Worm (Caenorhabditis elegans) whole organism, L3 larva: ENCODE measurements around the gene ubc-15.

ENCODE experiments used
- R02D3.7 ChIP-seq: fragments of 150-350 bp; optimal IDR thresholded peaks from 2 replicates; lab custom pipeline; 2014; ENCODE audit warnings: missing biosample characterization, missing genetic modification characterization
- ZK546.5 ChIP-seq: sonication (generic microtip); optimal IDR thresholded peaks from 2 replicates; lab custom pipeline; 2017; ENCODE audit warnings: missing biosample characterization, missing genetic modification characterization
- aly-2 ChIP-seq: fragments of 150-350 bp; optimal IDR thresholded peaks from 2 replicates; lab custom pipeline; 2014; ENCODE audit warnings: missing biosample characterization, missing genetic modification characterization
- ama-1 ChIP-seq: fragments of 150-350 bp; optimal IDR thresholded peaks from 2 replicates; lab custom pipeline; 2018
- ceh-16 ChIP-seq: sonication (generic microtip); optimal IDR thresholded peaks from 2 replicates; lab custom pipeline; 2017; ENCODE audit warnings: missing biosample characterization, missing genetic modification characterization
- ceh-28 ChIP-seq: fragments of 150-350 bp; optimal IDR thresholded peaks from 2 replicates; lab custom pipeline; 2014; ENCODE audit warnings: missing biosample characterization, missing genetic modification reagents, missing genetic modification characterization
- ceh-82 ChIP-seq: fragments of 150-350 bp; optimal IDR thresholded peaks from 2 replicates; lab custom pipeline; 2014; ENCODE audit warnings: missing biosample characterization, missing genetic modification characterization
- daf-12 ChIP-seq: fragments of 150-350 bp; optimal IDR thresholded peaks from 2 replicates; lab custom pipeline; 2014; ENCODE audit warnings: missing biosample characterization, missing genetic modification reagents, missing genetic modification characterization
- egl-5 ChIP-seq: fragments of 150-350 bp; optimal IDR thresholded peaks from 2 replicates; lab custom pipeline; 2017; ENCODE audit warnings: missing biosample characterization, missing genetic modification reagents, missing genetic modification characterization, inconsistent platforms
- elt-1 ChIP-seq: fragments of 150-350 bp; optimal IDR thresholded peaks from 2 replicates; lab custom pipeline; 2014; ENCODE audit warnings: missing biosample characterization, missing genetic modification characterization
- elt-2 ChIP-seq: sonication (generic microtip); optimal IDR thresholded peaks from 2 replicates; lab custom pipeline; 2016; ENCODE audit warnings: missing genetic modification reagents, mild to moderate bottlenecking, missing genetic modification characterization, missing compliant biosample characterization
- fkh-10 ChIP-seq: sonication (generic microtip); optimal IDR thresholded peaks from 2 replicates; lab custom pipeline; 2017; ENCODE audit warnings: missing biosample characterization, missing genetic modification reagents, missing genetic modification characterization
- fkh-2 ChIP-seq: fragments of 150-350 bp; optimal IDR thresholded peaks from 2 replicates; lab custom pipeline; 2014; ENCODE audit warnings: missing biosample characterization, missing genetic modification reagents, missing genetic modification characterization
- fos-1 ChIP-seq: fragments of 150-350 bp; optimal IDR thresholded peaks from 2 replicates; lab custom pipeline; 2014; ENCODE audit warnings: missing biosample characterization, missing genetic modification characterization
- lsy-12 ChIP-seq: sonication (generic microtip); optimal IDR thresholded peaks from 2 replicates; lab custom pipeline; 2016; ENCODE audit warnings: mild to moderate bottlenecking, missing genetic modification characterization, missing compliant biosample characterization
- mdl-1 ChIP-seq: fragments of 150-350 bp; optimal IDR thresholded peaks from 2 replicates; lab custom pipeline; 2014; ENCODE audit warnings: missing biosample characterization, missing genetic modification characterization
- mml-1 ChIP-seq: fragments of 150-350 bp; sonication (generic microtip); optimal IDR thresholded peaks from 3 replicates; lab custom pipeline; 2014; ENCODE audit warnings: missing biosample characterization, missing genetic modification characterization
- nfya-1 ChIP-seq: sonication (generic microtip); optimal IDR thresholded peaks from 2 replicates; lab custom pipeline; 2017; ENCODE audit warnings: missing genetic modification characterization, mild to moderate bottlenecking, missing compliant biosample characterization, antibody characterized with exemption, moderate library complexity; ENCODE audit not compliant: insufficient read depth
- nhr-11 ChIP-seq: fragments of 150-350 bp; optimal IDR thresholded peaks from 2 replicates; lab custom pipeline; 2014; ENCODE audit warnings: missing biosample characterization, missing genetic modification characterization
- nhr-12 ChIP-seq: fragments of 150-350 bp; optimal IDR thresholded peaks from 2 replicates; lab custom pipeline; 2014; ENCODE audit warnings: missing biosample characterization, missing genetic modification characterization
- nhr-23 ChIP-seq: fragments of 150-350 bp; optimal IDR thresholded peaks from 2 replicates; lab custom pipeline; 2014; ENCODE audit warnings: missing biosample characterization, missing genetic modification reagents, missing genetic modification characterization
- nhr-28 ChIP-seq: fragments of 150-350 bp; optimal IDR thresholded peaks from 2 replicates; lab custom pipeline; 2014; ENCODE audit warnings: missing biosample characterization, missing genetic modification characterization
- nhr-43 ChIP-seq: sonication (generic microtip); optimal IDR thresholded peaks from 2 replicates; lab custom pipeline; 2016; ENCODE audit warnings: mild to moderate bottlenecking, missing genetic modification characterization, missing compliant biosample characterization; ENCODE audit not compliant: poor library complexity, severe bottlenecking
- nhr-67 ChIP-seq: fragments of 150-350 bp; optimal IDR thresholded peaks from 2 replicates; lab custom pipeline; 2014; ENCODE audit warnings: missing biosample characterization, missing genetic modification characterization
- nhr-77 ChIP-seq: fragments of 150-350 bp; optimal IDR thresholded peaks from 2 replicates; lab custom pipeline; 2014; ENCODE audit warnings: missing biosample characterization, missing genetic modification characterization
- pqm-1 ChIP-seq: fragments of 150-350 bp; optimal IDR thresholded peaks from 2 replicates; lab custom pipeline; 2017; ENCODE audit warnings: missing biosample characterization, missing genetic modification characterization, inconsistent platforms
- sea-2 ChIP-seq: fragments of 150-350 bp; sonication (generic microtip); optimal IDR thresholded peaks from 4 replicates; lab custom pipeline; 2014; ENCODE audit warnings: missing biosample characterization, missing genetic modification reagents, missing genetic modification characterization
- skn-1 ChIP-seq: fragments of 150-350 bp; optimal IDR thresholded peaks from 2 replicates; lab custom pipeline; 2014; ENCODE audit warnings: missing biosample characterization, missing genetic modification characterization
- snpc-4 ChIP-seq: fragments of 150-350 bp; optimal IDR thresholded peaks from 2 replicates; lab custom pipeline; 2014; ENCODE audit warnings: missing biosample characterization, missing genetic modification characterization
- tbx-2 ChIP-seq: sonication (generic microtip); optimal IDR thresholded peaks from 2 replicates; lab custom pipeline; 2016; ENCODE audit warnings: mild to moderate bottlenecking, missing genetic modification characterization, missing compliant biosample characterization
- zag-1 ChIP-seq: fragments of 150-350 bp; optimal IDR thresholded peaks from 2 replicates; lab custom pipeline; 2014; ENCODE audit warnings: missing biosample characterization, missing genetic modification characterization
- ztf-4 ChIP-seq: fragments of 150-350 bp; optimal IDR thresholded peaks from 2 replicates; lab custom pipeline; 2014; ENCODE audit warnings: missing biosample characterization, missing genetic modification characterization

ubc-15 gene

DNA sequence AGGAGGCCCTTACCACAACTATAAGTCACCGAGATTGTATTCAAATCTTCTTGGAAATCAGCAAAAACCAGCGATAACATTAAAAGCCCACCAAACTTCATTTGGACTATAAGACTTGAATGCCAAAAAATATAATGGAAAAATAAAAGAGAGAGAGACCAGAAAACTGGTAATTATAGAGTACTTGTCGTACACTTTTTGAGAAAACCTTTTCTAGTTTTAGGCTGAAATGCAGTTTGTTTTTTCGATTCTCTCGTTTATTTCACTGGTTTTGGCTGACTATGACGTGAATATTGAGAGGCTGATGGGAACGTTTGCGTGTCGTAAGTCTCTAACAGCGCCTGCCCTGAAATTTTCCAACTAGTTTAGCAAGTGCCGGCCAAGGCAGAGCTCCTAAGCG lies 17.1 kb upstream of the ubc-15 start, which contains the start of the genes irld-64 and irld-63:
TSS of gene irld-64 (minus strand) at position 101 of the 400 bp plus-strand sequence.
TSS of gene irld-63 (plus strand) at position 230 of the 400 bp plus-strand sequence.
- TF ChIP-seq R02D3.7 (tag; lab: Kevin White, UChicago) (no peak), nhr-12 (tag; lab: Kevin White, UChicago) (no peak), elt-1 (tag; lab: Kevin White, UChicago) (no peak), fos-1 (tag; lab: Kevin White, UChicago) (no peak), nfya-1 (tag; lab: Kevin White, UChicago) (no peak), mdl-1 (tag; lab: Kevin White, UChicago) (no peak)

DNA sequence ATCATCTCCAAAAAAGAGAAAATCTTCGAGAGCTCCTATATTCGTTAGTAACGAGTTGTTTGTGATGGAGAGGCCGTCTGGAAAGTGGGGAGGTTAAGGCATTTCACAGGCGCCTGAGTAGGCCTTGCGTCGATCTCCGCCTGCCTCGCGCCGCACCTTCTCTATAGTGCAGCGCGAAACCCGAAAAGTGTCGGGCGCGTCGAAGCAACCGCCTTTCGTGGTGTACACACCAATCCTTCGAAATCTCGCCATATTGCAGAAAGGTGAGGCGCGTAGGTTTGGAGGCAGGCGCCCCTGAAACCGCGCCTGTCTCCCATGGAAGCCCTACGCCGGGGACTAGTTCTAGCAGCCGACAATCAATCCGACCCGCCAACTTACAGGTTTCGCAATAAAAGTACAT lies 16.4 kb upstream of the ubc-15 start:
- no peak for TF ChIP-seq tbx-2
- no peak for TF ChIP-seq nhr-77 (tag; lab: Kevin White, UChicago)
- TF ChIP-seq skn-1 = no peak
- no peak for TF ChIP-seq snpc-4 (tag; lab: Kevin White, UChicago)
- no peak for TF ChIP-seq ceh-16 (tag; lab: Kevin White, UChicago)
- TF ChIP-seq lsy-12 (tag; lab: Kevin White, UChicago) = no peak
- no peak for TF ChIP-seq egl-5 (tag; lab: Kevin White, UChicago)
- TF ChIP-seq fkh-2 (tag; lab: Kevin White, UChicago) = no peak
- TF ChIP-seq, all 47 proteins: peak for 0

DNA sequence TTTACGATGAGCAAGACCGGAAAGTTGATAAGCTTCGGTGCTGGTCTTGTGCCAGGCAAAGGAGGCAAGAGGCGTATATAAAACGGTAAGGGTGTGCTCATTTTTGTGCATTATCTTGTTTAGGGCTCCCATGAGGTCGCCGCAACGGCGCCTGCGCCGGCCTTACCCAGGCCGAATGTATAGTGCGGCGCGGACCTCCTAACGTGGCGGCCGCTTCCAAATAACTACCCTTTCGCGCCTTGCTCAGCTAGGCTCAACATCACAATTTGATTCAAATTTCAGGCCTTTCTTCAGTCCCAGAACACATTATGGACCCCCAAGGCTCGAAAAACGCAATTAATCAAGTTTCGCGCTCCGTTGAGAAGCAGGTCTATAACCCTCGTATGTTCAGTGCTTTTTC lies 14.1 kb upstream of the ubc-15 start, which contains the start of the genes ZK355.3 and ZK355.8:
TSS of gene ZK355.3 (minus strand) at position 101 of the 400 bp plus-strand sequence.
TSS of gene ZK355.8 (plus strand) at position 272 of the 400 bp plus-strand sequence.
- TF ChIP-seq ceh-28 (tag; lab: Kevin White, UChicago) (no peak), nhr-28 (tag; lab: Kevin White, UChicago) (no peak), ceh-16 (tag; lab: Kevin White, UChicago) (no peak), mml-1 (tag; lab: Kevin White, UChicago) (no peak), nhr-23 (tag; lab: Kevin White, UChicago) (no peak), zag-1 (tag; lab: Kevin White, UChicago) (no peak), ama-1 (lab: Kevin White, UChicago) (no peak), aly-2 (tag; lab: Kevin White, UChicago) (no peak), fos-1 (tag; lab: Kevin White, UChicago) (no peak)

DNA sequence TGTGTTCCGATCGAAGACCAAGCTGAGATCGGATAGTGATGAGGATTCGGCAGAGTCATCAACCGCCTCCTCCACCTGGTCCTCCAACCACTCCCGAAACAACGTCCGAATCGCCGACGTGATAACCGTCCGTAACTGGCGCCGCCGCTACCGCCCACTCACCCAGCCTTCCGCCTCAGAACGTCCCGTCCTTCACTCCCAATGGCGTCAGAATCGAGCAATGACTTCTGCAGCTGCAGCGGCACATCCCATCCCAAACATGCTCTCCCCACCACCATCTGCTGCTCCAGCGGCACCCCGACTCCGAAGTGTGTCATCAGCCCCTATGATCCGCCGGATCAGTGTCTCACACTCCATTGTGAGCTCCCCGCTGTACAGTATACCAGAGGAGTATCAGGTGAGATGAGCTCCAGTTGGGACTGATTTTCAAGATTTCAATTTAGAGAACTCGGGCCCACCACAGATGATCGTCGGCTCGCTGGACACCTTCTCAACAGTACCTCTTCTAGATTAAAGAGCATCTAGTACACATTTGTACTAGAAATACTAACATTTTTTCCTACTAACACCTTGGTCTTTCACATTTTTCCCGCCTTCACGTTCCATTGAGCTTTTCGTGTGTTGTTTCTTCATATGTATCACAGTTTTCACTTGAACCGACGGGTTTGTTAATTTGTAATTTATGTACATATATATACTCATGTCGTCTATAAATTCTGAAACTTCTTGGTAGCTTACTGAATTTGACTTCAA lies 12.6 kb upstream of the ubc-15 start:
- TF ChIP-seq ZK546.5 (tag; lab: Kevin White, UChicago) (no peak), daf-12 (tag; lab: Kevin White, UChicago) (no peak)

DNA sequence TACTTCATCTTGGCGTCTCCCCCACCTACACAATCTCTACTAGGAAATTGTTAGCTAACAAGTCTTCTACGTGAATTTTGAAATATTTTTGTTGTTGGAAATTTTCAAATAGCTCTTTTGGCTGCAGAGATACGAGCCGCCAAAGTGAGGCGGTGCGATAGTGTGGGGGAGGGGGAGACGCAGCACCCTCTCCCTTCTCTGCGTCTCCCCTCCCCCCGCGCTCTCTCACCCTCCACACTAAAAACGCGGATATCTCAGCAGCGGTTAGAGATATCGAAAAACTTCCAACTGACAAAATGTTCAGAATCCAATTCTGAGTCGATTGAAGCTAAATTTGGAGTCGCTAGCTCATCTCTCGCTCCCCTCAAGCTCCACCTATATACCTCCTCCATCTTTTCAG lies 11.6 kb upstream of the ubc-15 start:
- TF ChIP-seq R02D3.7 (tag; lab: Kevin White, UChicago) = no peak
- TF ChIP-seq daf-12 (tag; lab: Kevin White, UChicago) = no peak
- TF ChIP-seq ztf-4 (tag; lab: Kevin White, UChicago) = no peak
- no peak for TF ChIP-seq ceh-82 (tag; lab: Kevin White, UChicago)
- TF ChIP-seq aly-2 (tag; lab: Kevin White, UChicago) = no peak
- TF ChIP-seq fkh-10 (GFP tag; lab: Kevin White, UChicago) = no peak
- no peak for TF ChIP-seq nhr-28 (tag; lab: Kevin White, UChicago)
- TF ChIP-seq ceh-28 (tag; lab: Kevin White, UChicago) = no peak
- no peak for TF ChIP-seq snpc-4 (tag; lab: Kevin White, UChicago)
- TF ChIP-seq tbx-2 = no peak
- no peak for TF ChIP-seq nhr-43
- TF ChIP-seq nhr-67 (tag; lab: Kevin White, UChicago) = no peak
- TF ChIP-seq sea-2 = no peak
- TF ChIP-seq pqm-1 (tag; lab: Kevin White, UChicago) = no peak
- TF ChIP-seq nhr-12 (tag; lab: Kevin White, UChicago) = no peak
- no peak for TF ChIP-seq nhr-11 (tag; lab: Kevin White, UChicago)
- no peak for TF ChIP-seq elt-2
